Fruit fly (Drosophila melanogaster) whole organism, adult: ENCODE measurements around the gene CG13245.

Source experiments
- CG11617 ChIP-seq: fragments of 200-800 bp; sonication (Bioruptor generic); optimal IDR thresholded peaks from 2 replicates; lab custom pipeline; 2017; ENCODE audit warnings: mild to moderate bottlenecking, missing biosample characterization, missing genetic modification reagents, missing genetic modification characterization
- CG12768 ChIP-seq: fragments of 200-800 bp; sonication (Bioruptor generic); optimal IDR thresholded peaks from 2 replicates; lab custom pipeline; 2017; ENCODE audit warnings: missing biosample characterization, missing genetic modification characterization, mild to moderate bottlenecking, moderate library complexity, missing genetic modification reagents
- CG14711 ChIP-seq: fragments of 200-800 bp; sonication (Bioruptor generic); optimal IDR thresholded peaks from 2 replicates; lab custom pipeline; 2018; ENCODE audit warnings: missing biosample characterization, mild to moderate bottlenecking, missing genetic modification characterization, moderate library complexity
- CG1620 ChIP-seq: fragments of 200-800 bp; sonication (Bioruptor generic); optimal IDR thresholded peaks from 2 replicates; lab custom pipeline; 2016; ENCODE audit warnings: missing biosample characterization, missing genetic modification characterization
- CG33017 ChIP-seq: fragments of 200-800 bp; sonication (Bioruptor generic); optimal IDR thresholded peaks from 2 replicates; lab custom pipeline; 2018; ENCODE audit warnings: missing biosample characterization, mild to moderate bottlenecking, missing genetic modification characterization, moderate library complexity
- CG5204 ChIP-seq: fragments of 200-800 bp; sonication (Bioruptor generic); optimal IDR thresholded peaks from 2 replicates; lab custom pipeline; 2016; ENCODE audit warnings: missing biosample characterization, missing genetic modification characterization
- CG7045 ChIP-seq: fragments of 200-800 bp; sonication (Bioruptor generic); optimal IDR thresholded peaks from 2 replicates; lab custom pipeline; 2017; ENCODE audit warnings: missing biosample characterization, mild to moderate bottlenecking, missing genetic modification characterization
- CG7101 ChIP-seq: fragments of 200-800 bp; sonication (Bioruptor generic); optimal IDR thresholded peaks from 2 replicates; lab custom pipeline; 2018; ENCODE audit warnings: missing biosample characterization, mild to moderate bottlenecking, missing genetic modification characterization, moderate library complexity
- Clk ChIP-seq: fragments of 200-800 bp; sonication (Bioruptor generic); optimal IDR thresholded peaks from 2 replicates; lab custom pipeline; 2017; ENCODE audit warnings: missing biosample characterization, missing genetic modification characterization
- Crg-1 ChIP-seq: fragments of 200-800 bp; sonication (Bioruptor generic); optimal IDR thresholded peaks from 2 replicates; lab custom pipeline; 2016; ENCODE audit warnings: missing biosample characterization, missing genetic modification characterization
- Hr96 ChIP-seq: fragments of 200-800 bp; sonication (Bioruptor generic); optimal IDR thresholded peaks from 2 replicates; lab custom pipeline; 2016; ENCODE audit warnings: missing biosample characterization, missing genetic modification characterization
- Mnt ChIP-seq: fragments of 200-800 bp; sonication (Bioruptor generic); optimal IDR thresholded peaks from 2 replicates; lab custom pipeline; 2016; ENCODE audit warnings: missing biosample characterization, mild to moderate bottlenecking, missing genetic modification characterization
- bab1 ChIP-seq: fragments of 200-800 bp; sonication (Bioruptor generic); optimal IDR thresholded peaks from 3 replicates; lab custom pipeline; 2019; ENCODE audit warnings: missing biosample characterization, mild to moderate bottlenecking, missing genetic modification characterization, moderate library complexity
- cic ChIP-seq: fragments of 200-800 bp; sonication (Bioruptor generic); optimal IDR thresholded peaks from 2 replicates; lab custom pipeline; 2017; ENCODE audit warnings: missing biosample characterization, mild to moderate bottlenecking, missing genetic modification characterization, moderate library complexity
- cnc ChIP-seq, 2 experiments: fragments of >200 bp; optimal IDR thresholded peaks; 2 replicates each; lab custom pipeline; 2017
- kay ChIP-seq: fragments of 200-800 bp; sonication (Bioruptor generic); peaks from one replicate; lab custom pipeline; 2016; ENCODE audit warnings: missing biosample characterization, missing genetic modification characterization, borderline replicate concordance
- ovo ChIP-seq: fragments of 200-800 bp; sonication (Bioruptor generic); optimal IDR thresholded peaks from 2 replicates; lab custom pipeline; 2016; ENCODE audit warnings: missing biosample characterization, missing genetic modification characterization
- pad ChIP-seq: fragments of 200-800 bp; sonication (Bioruptor generic); optimal IDR thresholded peaks from 3 replicates; lab custom pipeline; 2017; ENCODE audit warnings: missing biosample characterization, missing genetic modification characterization, mild to moderate bottlenecking, moderate library complexity, missing genetic modification reagents
- tj ChIP-seq: fragments of 200-800 bp; sonication (Bioruptor generic); optimal IDR thresholded peaks from 3 replicates; lab custom pipeline; 2017; ENCODE audit warnings: missing biosample characterization, mild to moderate bottlenecking, missing genetic modification characterization, moderate library complexity

Gene CG13245

dm6 chr2L:16006179-16006578, 2.1 kb downstream of the CG13245 start, which contains the start of gene CG31820:
TSS of gene CG31820 (minus strand) at chr2L:16006279.
- TF ChIP-seq CG5204 (GFP tag; lab: Kevin White, UChicago), result no peak
- no peak for TF ChIP-seq Mnt (GFP tag; lab: Kevin White, UChicago)
- TF ChIP-seq CG7045 (GFP tag; lab: Kevin White, UChicago), result no peak
- TF ChIP-seq CG14711, result no peak
- no peak for TF ChIP-seq CG11617 (GFP tag; lab: Kevin White, UChicago)
- TF ChIP-seq CG7101 (tag; lab: Kevin White, UChicago), result no peak
- no peak for TF ChIP-seq CG1620 (GFP tag; lab: Kevin White, UChicago)
- TF ChIP-seq CG33017, result no peak
- no peak for TF ChIP-seq bab1 (GFP tag; lab: Kevin White, UChicago)
- no peak for TF ChIP-seq Crg-1 (GFP tag; lab: Kevin White, UChicago)
- TF ChIP-seq ovo (GFP tag; lab: Kevin White, UChicago), result no peak
- TF ChIP-seq kay, result no peak
- no peak for TF ChIP-seq cnc (optimal IDR thresholded peaks at IDR 0.05; lab: Kevin White, UChicago)
- TF ChIP-seq CG12768 (GFP tag; lab: Kevin White, UChicago), result no peak
- no peak for TF ChIP-seq cic (GFP tag; lab: Kevin White, UChicago)
- TF ChIP-seq tj (GFP tag; lab: Kevin White, UChicago), result no peak
- TF ChIP-seq Clk (GFP tag; lab: Kevin White, UChicago), result no peak
- no peak for TF ChIP-seq pad (GFP tag; lab: Kevin White, UChicago)

- TF ChIP-seq pad (GFP tag; lab: Kevin White, UChicago), result no peak
Observed at dm6 chr2L:16026693-16027092, 22.6 kb downstream of the CG13245 start.

dm6 chr2L:16040255-16040654, 36.1 kb downstream of the CG13245 start:
- no peak for TF ChIP-seq CG33017
- TF ChIP-seq CG11617 (GFP tag; lab: Kevin White, UChicago), result no peak
- TF ChIP-seq Hr96 (GFP tag; lab: Kevin White, UChicago), result peak; percentile 41
- TF ChIP-seq Mnt (GFP tag; lab: Kevin White, UChicago), result no peak
- peak; percentile 24 for TF ChIP-seq CG7101 (tag; lab: Kevin White, UChicago)
- TF ChIP-seq ovo (GFP tag; lab: Kevin White, UChicago), result peak; percentile 52
- TF ChIP-seq pad (GFP tag; lab: Kevin White, UChicago), result peak; percentile 41
- TF ChIP-seq CG1620 (GFP tag; lab: Kevin White, UChicago), result peak; percentile 46
- TF ChIP-seq bab1 (GFP tag; lab: Kevin White, UChicago), result peak; percentile 13

- TF ChIP-seq ovo (GFP tag; lab: Kevin White, UChicago) (peak; percentile 93), CG14711 (no peak), cic (GFP tag; lab: Kevin White, UChicago) (no peak), CG33017 (no peak), Hr96 (GFP tag; lab: Kevin White, UChicago) (no peak), Crg-1 (GFP tag; lab: Kevin White, UChicago) (no peak)
Observed at dm6 chr2L:16041727-16042126, 37.6 kb downstream of the CG13245 start, which contains the start of the genes BicC and CG45084. TSS of gene BicC (plus strand) at chr2L:16042047. TSS of gene CG45084 (plus strand) at chr2L:16042047.

dm6 chr2L:16042385-16043071, 38.4 kb downstream of the CG13245 start:
- TF ChIP-seq Hr96 (GFP tag; lab: Kevin White, UChicago) (no peak), pad (GFP tag; lab: Kevin White, UChicago) (peak; percentile 93)

- TF ChIP-seq tj (GFP tag; lab: Kevin White, UChicago) (no peak), cnc (optimal IDR thresholded peaks at IDR 0.05; lab: Kevin White, UChicago) (no peak), pad (GFP tag; lab: Kevin White, UChicago) (peak; percentile 100), Clk (GFP tag; lab: Kevin White, UChicago) (no peak)
Observed at dm6 chr2L:16049647-16050046, 45.5 kb downstream of the CG13245 start, which contains the start of gene beat-Ia. TSS of gene beat-Ia (plus strand) at chr2L:16049965.
